Fruit fly (Drosophila melanogaster): ENCODE measurements around the gene CG34451.

- TF ChIP-seq CG14655 (GFP tag; optimal IDR thresholded peaks at IDR 0.05) (no peak), CG4496 (GFP tag; IDR thresholded peaks at IDR 0.05) (no peak), EcR (GFP tag; optimal IDR thresholded peaks at IDR 0.05) (no peak)
Measured at dm6 chr3L:15689518-15689917, 2.4 kb downstream of the CG34451 start.

Data from whole organism, pupa.